Worm (Caenorhabditis elegans): ENCODE data around the gene che-11.
A peak's percentile ranks its signal among the peaks of the same experiment; 100 is the strongest.

che-11 gene

DNA sequence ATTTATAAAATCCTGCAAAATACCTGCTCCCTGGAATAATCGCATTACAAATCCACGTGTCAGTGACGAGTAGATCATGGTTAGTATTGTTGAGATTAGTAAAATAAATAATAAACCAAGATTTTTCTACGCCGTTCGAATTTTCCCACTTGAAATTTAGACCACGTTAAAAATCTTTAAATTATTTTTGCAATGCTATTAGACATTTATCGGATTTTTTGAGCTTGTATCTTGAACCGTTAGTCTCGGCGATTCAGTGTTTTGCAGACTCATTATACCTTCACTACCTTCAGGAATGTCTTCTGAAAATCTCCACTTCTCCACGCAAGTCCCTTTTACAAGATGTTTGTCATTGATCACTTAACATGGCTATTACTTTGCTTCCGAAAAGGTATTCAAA lies 11.7 kb upstream of the che-11 start, which contains the start of gene C27A7.5:
TSS of gene C27A7.5 (minus strand) at position 101 of the 400 bp plus-strand sequence.
- TF ChIP-seq crh-2 (tag; optimal IDR thresholded peaks at IDR 0.05) (no peak), egl-27 (tag; optimal IDR thresholded peaks at IDR 0.05) (no peak), F13H6.1 (tag; optimal IDR thresholded peaks at IDR 0.05) (no peak), dmd-4 (tag; optimal IDR thresholded peaks at IDR 0.05) (no peak), peb-1 (tag; optimal IDR thresholded peaks at IDR 0.05) (no peak), nhr-10 (tag; optimal IDR thresholded peaks at IDR 0.05) (no peak), nhr-25 (tag; optimal IDR thresholded peaks at IDR 0.05) (no peak), ZK546.5 (tag; optimal IDR thresholded peaks at IDR 0.05) (no peak), mdl-1 (tag; optimal IDR thresholded peaks at IDR 0.05) (no peak), sma-9 (GFP tag; optimal IDR thresholded peaks at IDR 0.05) (no peak), sma-9 (tag; optimal IDR thresholded peaks at IDR 0.05) (no peak), ztf-11 (tag; optimal IDR thresholded peaks at IDR 0.05) (no peak), aly-2 (tag; optimal IDR thresholded peaks at IDR 0.05) (no peak), zag-1 (tag; optimal IDR thresholded peaks at IDR 0.05) (no peak), nhr-11 (tag; optimal IDR thresholded peaks at IDR 0.05) (no peak), mbf-1 (tag; optimal IDR thresholded peaks at IDR 0.05) (no peak), skn-1 (tag; optimal IDR thresholded peaks at IDR 0.05) (no peak), elt-3 (tag; optimal IDR thresholded peaks at IDR 0.05) (no peak), mab-5 (tag; optimal IDR thresholded peaks at IDR 0.05) (no peak), unc-62 (GFP tag; optimal IDR thresholded peaks at IDR 0.05) (no peak), alr-1 (tag; optimal IDR thresholded peaks at IDR 0.05) (no peak)

- peak; percentile 79 for TF ChIP-seq unc-55 (GFP tag; optimal IDR thresholded peaks at IDR 0.05)
- TF ChIP-seq lin-39 (tag; optimal IDR thresholded peaks at IDR 0.05): no peak
- peak; percentile 56 for TF ChIP-seq C34F6.9 (tag; optimal IDR thresholded peaks at IDR 0.05)
Observed at ce11 chrV:12161157-12161556, 10.7 kb upstream of the che-11 start.

ce11 chrV:12159975-12160374 lies 9.5 kb upstream of the che-11 start:
- TF ChIP-seq sma-3 (GFP tag; optimal IDR thresholded peaks at IDR 0.05): no peak
- TF ChIP-seq nhr-237 (tag; optimal IDR thresholded peaks at IDR 0.05): no peak
- no peak for TF ChIP-seq skn-1 (tag; optimal IDR thresholded peaks at IDR 0.05)
- TF ChIP-seq ztf-1 (GFP tag; conservative IDR thresholded peaks at IDR 0.05): no peak
- no peak for TF ChIP-seq elt-3 (tag; optimal IDR thresholded peaks at IDR 0.05)
- TF ChIP-seq alr-1 (tag; optimal IDR thresholded peaks at IDR 0.05): no peak
- no peak for TF ChIP-seq mab-5 (tag; optimal IDR thresholded peaks at IDR 0.05)
- TF ChIP-seq peb-1 (tag; optimal IDR thresholded peaks at IDR 0.05): no peak
- no peak for TF ChIP-seq unc-55 (GFP tag; optimal IDR thresholded peaks at IDR 0.05)
- TF ChIP-seq C34F6.9 (tag; optimal IDR thresholded peaks at IDR 0.05): no peak
- no peak for TF ChIP-seq crh-2 (tag; optimal IDR thresholded peaks at IDR 0.05)
- TF ChIP-seq ceh-82 (tag; optimal IDR thresholded peaks at IDR 0.05): no peak
- TF ChIP-seq nhr-77 (tag; optimal IDR thresholded peaks at IDR 0.05): no peak
- TF ChIP-seq egl-27 (tag; optimal IDR thresholded peaks at IDR 0.05): no peak

DNA sequence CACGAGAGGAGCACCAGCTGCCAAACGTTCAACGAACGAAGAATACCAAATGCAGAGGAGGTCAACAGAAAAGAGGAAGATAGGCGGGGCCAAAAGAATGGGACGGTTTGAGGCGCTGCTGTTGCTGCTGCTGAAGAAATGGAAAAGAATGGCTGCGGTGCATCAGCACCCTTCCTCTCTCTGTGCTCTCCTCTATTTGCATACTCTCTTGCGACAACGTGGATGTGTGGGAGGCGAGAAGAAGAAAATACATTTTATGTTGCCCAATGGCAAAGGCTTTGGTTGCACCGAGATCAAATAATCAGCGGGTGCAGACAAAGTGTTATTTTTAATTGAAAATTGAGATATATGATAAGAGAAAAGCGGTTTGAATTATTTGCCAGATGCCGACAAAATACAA lies 7.9 kb upstream of the che-11 start:
- TF ChIP-seq snpc-4 (tag; optimal IDR thresholded peaks at IDR 0.05) (no peak), nhr-129 (tag; optimal IDR thresholded peaks at IDR 0.05) (peak; percentile 19), sma-9 (GFP tag; optimal IDR thresholded peaks at IDR 0.05) (peak; percentile 92), sma-9 (tag; optimal IDR thresholded peaks at IDR 0.05) (no peak)

DNA sequence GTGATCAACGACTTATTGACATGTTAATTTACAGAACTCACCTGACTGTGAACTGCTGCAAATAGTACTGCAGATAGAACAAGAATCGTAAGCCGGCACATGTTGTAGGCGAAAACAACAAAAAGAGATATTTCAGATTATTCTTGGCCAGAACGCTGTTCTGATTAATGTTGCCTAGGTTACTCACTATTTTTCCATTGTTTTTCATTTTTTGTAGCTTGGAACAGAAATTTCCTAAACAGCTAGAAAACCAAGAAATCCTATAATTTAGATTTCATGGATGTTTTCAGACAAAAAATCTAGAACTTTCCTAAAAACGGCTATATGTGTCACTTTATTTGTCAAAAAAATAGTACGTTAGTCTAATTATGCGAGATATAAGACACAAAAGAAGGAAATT lies 4.0 kb upstream of the che-11 start, which contains the start of gene C27A7.9:
TSS of gene C27A7.9 (minus strand) at position 101 of the 400 bp plus-strand sequence.
- no peak for TF ChIP-seq snpc-4 (tag; optimal IDR thresholded peaks at IDR 0.05)
- no peak for TF ChIP-seq ama-1 (optimal IDR thresholded peaks at IDR 0.05)
- no peak for TF ChIP-seq elt-3 (tag; optimal IDR thresholded peaks at IDR 0.05)
- TF ChIP-seq dmd-4 (tag; optimal IDR thresholded peaks at IDR 0.05): no peak
- TF ChIP-seq nhr-77 (tag; optimal IDR thresholded peaks at IDR 0.05): no peak
- TF ChIP-seq ceh-82 (tag; optimal IDR thresholded peaks at IDR 0.05): no peak
- no peak for TF ChIP-seq nhr-6 (tag; optimal IDR thresholded peaks at IDR 0.05)
- TF ChIP-seq fos-1 (tag; optimal IDR thresholded peaks at IDR 0.05): no peak
- TF ChIP-seq zag-1 (tag; optimal IDR thresholded peaks at IDR 0.05): no peak
- TF ChIP-seq alr-1 (tag; optimal IDR thresholded peaks at IDR 0.05): no peak
- TF ChIP-seq crh-2 (tag; optimal IDR thresholded peaks at IDR 0.05): no peak
- TF ChIP-seq egl-27 (tag; optimal IDR thresholded peaks at IDR 0.05): no peak
- no peak for TF ChIP-seq blmp-1 (tag; optimal IDR thresholded peaks at IDR 0.05; ENCODE audit: insufficient read depth)
- TF ChIP-seq gmeb-1 (tag; optimal IDR thresholded peaks at IDR 0.05): no peak
- no peak for TF ChIP-seq sma-3 (GFP tag; optimal IDR thresholded peaks at IDR 0.05)
- no peak for TF ChIP-seq elt-1 (tag; optimal IDR thresholded peaks at IDR 0.05)
- no peak for TF ChIP-seq ceh-16 (tag; optimal IDR thresholded peaks at IDR 0.05)
- no peak for TF ChIP-seq C34F6.9 (tag; optimal IDR thresholded peaks at IDR 0.05)
- TF ChIP-seq nhr-11 (tag; optimal IDR thresholded peaks at IDR 0.05): no peak
